Fruit fly (Drosophila melanogaster) whole organism: ENCODE data around the gene CG18132.

ENCODE experiments used
- CG8478 ChIP-seq: fragments of >200 bp; optimal IDR thresholded peaks from 2 replicates; lab custom pipeline; 2018; ENCODE audit warnings: inconsistent platforms
- Dll ChIP-seq: fragments of >200 bp; optimal IDR thresholded peaks from 2 replicates; lab custom pipeline; 2017
- EcR ChIP-seq, 2 experiments: fragments of >200 bp; optimal IDR thresholded peaks; 2 replicates each; lab custom pipeline; 2017; ENCODE audit warnings: missing biosample characterization in 2 of 2, missing genetic modification characterization in 2 of 2, missing genetic modification reagents in 2 of 2
- pan ChIP-seq: fragments of >200 bp; optimal IDR thresholded peaks from 2 replicates; lab custom pipeline; 2017
- psq ChIP-seq: fragments of >200 bp; optimal IDR thresholded peaks from 2 replicates; lab custom pipeline; 2017
- usp ChIP-seq: fragments of >200 bp; optimal IDR thresholded peaks from 2 replicates; lab custom pipeline; 2017; ENCODE audit warnings: missing biosample characterization, missing genetic modification characterization, mixed read lengths

The CG18132 gene

dm6 chr2L:1473427-1473826 lies 43.9 kb downstream of the CG18132 start:
- TF ChIP-seq CG8478 (lab: Kevin White, UChicago) (no peak), pan (lab: Kevin White, UChicago) (peak; percentile 79)

dm6 chr2L:1470772-1471171 lies 46.5 kb downstream of the CG18132 start:
- TF ChIP-seq pan (lab: Kevin White, UChicago) (no peak), usp (GFP tag; lab: Kevin White, UChicago) (no peak)

- no peak for TF ChIP-seq Dll (lab: Kevin White, UChicago)
- TF ChIP-seq EcR (GFP tag; optimal IDR thresholded peaks at IDR 0.05; lab: Kevin White, UChicago), result no peak
- no peak for TF ChIP-seq psq (lab: Kevin White, UChicago)
- TF ChIP-seq usp (GFP tag; lab: Kevin White, UChicago), result no peak
- TF ChIP-seq pan (lab: Kevin White, UChicago), result no peak
- no peak for TF ChIP-seq CG8478 (lab: Kevin White, UChicago)
Measured at dm6 chr2L:1470009-1470408, 47.3 kb downstream of the CG18132 start.
